Fruit fly (Drosophila melanogaster) S2 (cell line): Measurements from ENCODE around the gene CG13360.

ENCODE experiments used
- CG8478 ChIP-seq: fragments of >200 bp; optimal IDR thresholded peaks from 2 replicates; lab custom pipeline; 2018
- CTCF ChIP-seq, 2 experiments: fragments of >200 bp; optimal IDR thresholded peaks; 2 replicates each; lab custom pipeline; 2018

Gene CG13360

dm6 chrX:750047-750446, 39.8 kb downstream of the CG13360 start, which contains the start of gene CG5254:
Gene CG5254, plus strand, starts transcription at chrX:750347.
- no peak for TF ChIP-seq CG8478 (lab: Kevin White, UChicago)
- TF ChIP-seq CTCF (optimal IDR thresholded peaks at IDR 0.05; lab: Kevin White, UChicago) = no peak

- no peak for TF ChIP-seq CG8478 (lab: Kevin White, UChicago)
- TF ChIP-seq CTCF (optimal IDR thresholded peaks at IDR 0.05; lab: Kevin White, UChicago) = no peak
Observed at dm6 chrX:739621-740216, 50.2 kb downstream of the CG13360 start.
